Worm (Caenorhabditis elegans) whole organism, early embryonic: ENCODE data around the gene srt-27.
A peak's percentile ranks its signal among the peaks of the same experiment; 100 is the strongest.

Source experiments
- F13C5.2 ChIP-seq: sonication (generic microtip); optimal IDR thresholded peaks from 2 replicates; lab custom pipeline; 2017; ENCODE audit warnings: mild to moderate bottlenecking, missing genetic modification characterization, inconsistent platforms, missing compliant biosample characterization
- aly-1 ChIP-seq: sonication (generic microtip); optimal IDR thresholded peaks from 2 replicates; lab custom pipeline; 2016; ENCODE audit warnings: missing genetic modification characterization, missing compliant biosample characterization
- ama-1 ChIP-seq: fragments of 150-350 bp; optimal IDR thresholded peaks from 2 replicates; lab custom pipeline; 2014
- ceh-36 ChIP-seq: sonication (generic microtip); optimal IDR thresholded peaks from 2 replicates; lab custom pipeline; 2016; ENCODE audit warnings: missing genetic modification characterization, inconsistent platforms, missing compliant biosample characterization
- ets-7 ChIP-seq: sonication (generic microtip); optimal IDR thresholded peaks from 2 replicates; lab custom pipeline; 2016; ENCODE audit warnings: missing genotype, missing genetic modification characterization, missing compliant biosample characterization
- hmbx-1 ChIP-seq: sonication (generic microtip); optimal IDR thresholded peaks from 2 replicates; lab custom pipeline; 2016; ENCODE audit warnings: mild to moderate bottlenecking, missing genetic modification characterization, missing compliant biosample characterization
- scrt-1 ChIP-seq: fragments of 200-800 bp; sonication (Bioruptor generic); IDR thresholded peaks from 2 replicates; pipeline ENCODE4 v1.3.6; 2022; ENCODE audit warnings: missing genetic modification characterization, missing compliant biosample characterization
- tbx-37 ChIP-seq: fragments of 200-800 bp; sonication (Bioruptor generic); conservative IDR thresholded peaks from 2 replicates; pipeline ENCODE4 v1.3.6; 2022; ENCODE audit warnings: missing genetic modification reagents, missing genetic modification characterization, missing compliant biosample characterization
- tra-4 ChIP-seq: sonication (generic microtip); optimal IDR thresholded peaks from 2 replicates; lab custom pipeline; 2017; ENCODE audit warnings: missing genetic modification characterization, missing compliant biosample characterization

The srt-27 gene

ce11 chrV:2672603-2673002 is 48.1 kb downstream of the srt-27 start, which contains the start of gene W02G9.3:
Gene W02G9.3 (plus strand): TSS chrV:2672986.
- TF ChIP-seq aly-1 (tag; lab: Kevin White, UChicago) (no peak), ets-7 (tag; lab: Kevin White, UChicago) (no peak), F13C5.2 (peak; percentile 48), ceh-36 (no peak)

ce11 chrV:2671155-2671554 is 49.5 kb downstream of the srt-27 start, which contains the start of gene kel-8:
Gene kel-8 (plus strand): TSS chrV:2671455.
- no peak for TF ChIP-seq hmbx-1 (tag; lab: Kevin White, UChicago)
- TF ChIP-seq tra-4 (tag; lab: Kevin White, UChicago) = no peak
- no peak for TF ChIP-seq aly-1 (tag; lab: Kevin White, UChicago)
- TF ChIP-seq tbx-37 (GFP tag; lab: Robert Waterston, UW) = no peak
- no peak for TF ChIP-seq ama-1
- no peak for TF ChIP-seq scrt-1 (GFP tag; lab: Robert Waterston, UW)
